Worm (Caenorhabditis elegans) whole organism, L2 larva: ENCODE results near the gene srx-68.

Source experiments
- F13H6.1 ChIP-seq: sonication (generic microtip); optimal IDR thresholded peaks from 2 replicates; lab custom pipeline; 2016; ENCODE audit warnings: missing genetic modification characterization, missing compliant biosample characterization
- R02D3.7 ChIP-seq: fragments of 150-350 bp; optimal IDR thresholded peaks from 2 replicates; lab custom pipeline; 2014; ENCODE audit warnings: missing biosample characterization, missing genetic modification characterization
- ceh-82 ChIP-seq: fragments of 150-350 bp; optimal IDR thresholded peaks from 2 replicates; lab custom pipeline; 2014; ENCODE audit warnings: missing biosample characterization, missing genetic modification characterization
- elt-1 ChIP-seq: fragments of 150-350 bp; optimal IDR thresholded peaks from 2 replicates; lab custom pipeline; 2014; ENCODE audit warnings: missing biosample characterization, missing genetic modification characterization
- nhr-10 ChIP-seq: sonication (generic microtip); optimal IDR thresholded peaks from 2 replicates; lab custom pipeline; 2017; ENCODE audit warnings: missing biosample characterization, missing genetic modification characterization
- nhr-237 ChIP-seq: fragments of 150-350 bp; optimal IDR thresholded peaks from 2 replicates; lab custom pipeline; 2014; ENCODE audit warnings: missing biosample characterization, missing genetic modification characterization
- skn-1 ChIP-seq: sonication (generic microtip); optimal IDR thresholded peaks from 2 replicates; lab custom pipeline; 2017; ENCODE audit warnings: missing biosample characterization, missing genetic modification characterization
- unc-39 ChIP-seq: fragments of 150-350 bp; optimal IDR thresholded peaks from 2 replicates; lab custom pipeline; 2014; ENCODE audit warnings: missing biosample characterization, missing genetic modification characterization
- unc-62 ChIP-seq: fragments of 150-350 bp; optimal IDR thresholded peaks from 2 replicates; lab custom pipeline; 2014; ENCODE audit warnings: missing biosample characterization, missing genetic modification reagents, missing genetic modification characterization
- zag-1 ChIP-seq: fragments of 150-350 bp; optimal IDR thresholded peaks from 2 replicates; lab custom pipeline; 2014; ENCODE audit warnings: missing biosample characterization, missing genetic modification characterization

DNA sequence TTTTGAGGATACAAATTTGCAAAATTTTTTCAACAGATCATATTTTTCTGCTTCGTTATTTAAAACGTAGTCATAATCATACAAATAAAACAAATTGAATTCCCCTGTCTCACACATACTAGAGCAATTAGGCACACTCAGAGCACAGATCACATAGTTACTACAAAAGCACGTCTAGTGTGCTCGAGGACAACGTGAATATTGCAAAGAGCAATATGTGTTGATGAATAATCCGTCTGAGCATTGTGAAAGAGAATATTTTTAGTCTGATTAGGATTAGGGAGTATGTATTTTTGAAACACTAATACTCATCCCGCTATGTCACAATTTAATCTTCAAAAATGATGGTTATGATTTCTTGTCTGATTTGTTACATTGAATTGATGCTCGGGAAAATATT is 35.3 kb upstream of the srx-68 start:
- no peak for TF ChIP-seq zag-1 (tag; lab: Kevin White, UChicago)
- TF ChIP-seq ceh-82 (tag; lab: Kevin White, UChicago), result no peak
- TF ChIP-seq R02D3.7, result no peak
- no peak for TF ChIP-seq skn-1 (tag; lab: Kevin White, UChicago)
- no peak for TF ChIP-seq nhr-237
- TF ChIP-seq elt-1 (tag; lab: Kevin White, UChicago), result no peak
- TF ChIP-seq unc-62 (GFP tag; lab: Kevin White, UChicago), result no peak
- no peak for TF ChIP-seq unc-39 (tag; lab: Kevin White, UChicago)
- TF ChIP-seq F13H6.1 (tag; lab: Kevin White, UChicago), result no peak
- no peak for TF ChIP-seq nhr-10
